Worm (Caenorhabditis elegans) whole organism, late embryonic: ENCODE measurements around the gene pqn-15.

Experiments
- ceh-14 ChIP-seq: sonication (generic microtip); optimal IDR thresholded peaks from 2 replicates; lab custom pipeline; 2016; ENCODE audit warnings: missing genotype, missing genetic modification characterization, missing compliant biosample characterization
- ceh-45 ChIP-seq: fragments of 200-800 bp; sonication (Bioruptor generic); IDR thresholded peaks from 2 replicates; pipeline ENCODE4 v1.3.6; 2022; ENCODE audit warnings: missing genetic modification reagents, missing genetic modification characterization, missing compliant biosample characterization
- che-1 ChIP-seq: sonication (generic microtip); optimal IDR thresholded peaks from 2 replicates; lab custom pipeline; 2016; ENCODE audit warnings: mild to moderate bottlenecking, missing genetic modification characterization, missing compliant biosample characterization
- dve-1 ChIP-seq: sonication (generic microtip); optimal IDR thresholded peaks from 2 replicates; lab custom pipeline; 2017; ENCODE audit warnings: antibody characterized with exemption, mild to moderate bottlenecking, missing genetic modification characterization, missing compliant biosample characterization
- fkh-10 ChIP-seq: fragments of 150-350 bp; optimal IDR thresholded peaks from 2 replicates; lab custom pipeline; 2014; ENCODE audit warnings: missing biosample characterization, missing genetic modification reagents, missing genetic modification characterization
- lim-6 ChIP-seq: sonication (generic microtip); optimal IDR thresholded peaks from 2 replicates; lab custom pipeline; 2016; ENCODE audit warnings: missing genetic modification characterization, missing compliant biosample characterization
- nhr-11 ChIP-seq: fragments of 150-350 bp; optimal IDR thresholded peaks from 2 replicates; lab custom pipeline; 2014; ENCODE audit warnings: missing biosample characterization, missing genetic modification characterization
- pag-3 ChIP-seq: sonication (generic microtip); optimal IDR thresholded peaks from 2 replicates; lab custom pipeline; 2016; ENCODE audit warnings: missing compliant biosample characterization, missing genetic modification characterization, borderline replicate concordance
- rnt-1 ChIP-seq: sonication (generic microtip); optimal IDR thresholded peaks from 2 replicates; lab custom pipeline; 2016; ENCODE audit warnings: missing genetic modification characterization, missing compliant biosample characterization

ce11 chrX:4255366-4255765, 51.4 kb downstream of the pqn-15 start:
- no peak for TF ChIP-seq ceh-14 (tag; lab: Kevin White, UChicago)
- TF ChIP-seq fkh-10 (GFP tag; lab: Kevin White, UChicago): no peak
- no peak for TF ChIP-seq rnt-1 (tag; lab: Kevin White, UChicago)
- no peak for TF ChIP-seq che-1 (tag; lab: Kevin White, UChicago)
- no peak for TF ChIP-seq ceh-45 (GFP tag; lab: Robert Waterston, UW)
- TF ChIP-seq dve-1: no peak
- no peak for TF ChIP-seq nhr-11 (tag; lab: Kevin White, UChicago)
- no peak for TF ChIP-seq lim-6
- TF ChIP-seq pag-3 (tag; lab: Kevin White, UChicago): no peak
